Fruit fly (Drosophila melanogaster) whole organism, embryonic: Measurements from ENCODE around the gene CG15043.

Experiments
- Ada2b ChIP-seq: fragments of 200-800 bp; sonication (Bioruptor generic); IDR thresholded peaks from 2 replicates; pipeline ENCODE4 v1.3.6; 2022; ENCODE audit warnings: missing biosample characterization, missing genetic modification characterization
- Atf-2 ChIP-seq: fragments of 200-800 bp; sonication (Bioruptor generic); optimal IDR thresholded peaks from 2 replicates; lab custom pipeline; 2016; ENCODE audit warnings: missing biosample characterization, missing genetic modification characterization
- Bteb2 ChIP-seq: fragments of 200-800 bp; sonication (Bioruptor generic); optimal IDR thresholded peaks from 2 replicates; lab custom pipeline; 2016; ENCODE audit warnings: missing biosample characterization, missing genetic modification characterization
- CG10565 ChIP-seq: fragments of 200-800 bp; sonication (Bioruptor generic); optimal IDR thresholded peaks from 3 replicates; lab custom pipeline; 2016; ENCODE audit warnings: missing biosample characterization, mild to moderate bottlenecking, missing genetic modification characterization
- CG10979 ChIP-seq: fragments of 200-800 bp; sonication (Bioruptor generic); optimal IDR thresholded peaks from 2 replicates; lab custom pipeline; 2018; ENCODE audit warnings: missing biosample characterization, mild to moderate bottlenecking, missing genetic modification characterization, moderate library complexity
- CG11560 ChIP-seq: fragments of 200-800 bp; sonication (Bioruptor generic); IDR thresholded peaks from 3 replicates; pipeline ENCODE4 v1.3.6; 2022; ENCODE audit warnings: missing biosample characterization, missing genetic modification characterization
- CG13296 ChIP-seq: fragments of 200-800 bp; sonication (Bioruptor generic); optimal IDR thresholded peaks from 3 replicates; lab custom pipeline; 2018; ENCODE audit warnings: missing biosample characterization, mild to moderate bottlenecking, missing genetic modification characterization
- CG13624 ChIP-seq: fragments of 200-800 bp; sonication (Bioruptor generic); optimal IDR thresholded peaks from 2 replicates; lab custom pipeline; 2016; ENCODE audit warnings: missing biosample characterization, missing genetic modification characterization
- CG1647 ChIP-seq: fragments of 200-800 bp; sonication (Bioruptor generic); optimal IDR thresholded peaks from 3 replicates; lab custom pipeline; 2016; ENCODE audit warnings: missing biosample characterization, missing genetic modification characterization
- CG16863 ChIP-seq: fragments of 200-800 bp; sonication (Bioruptor generic); optimal IDR thresholded peaks from 3 replicates; lab custom pipeline; 2016; ENCODE audit warnings: missing biosample characterization, missing genetic modification characterization
- CG2116 ChIP-seq: fragments of 200-800 bp; sonication (Bioruptor generic); optimal IDR thresholded peaks from 3 replicates; lab custom pipeline; 2018; ENCODE audit warnings: missing biosample characterization, mild to moderate bottlenecking, missing genetic modification characterization
- CG2129 ChIP-seq: fragments of 200-800 bp; sonication (Bioruptor generic); IDR thresholded peaks from 2 replicates; pipeline ENCODE4 v1.3.6; 2022; ENCODE audit warnings: missing biosample characterization, missing genetic modification characterization; ENCODE audit not compliant: partially characterized antibody
- CG2678 ChIP-seq: fragments of 200-800 bp; sonication (Bioruptor generic); optimal IDR thresholded peaks from 3 replicates; lab custom pipeline; 2019; ENCODE audit warnings: missing biosample characterization, mild to moderate bottlenecking, missing genetic modification characterization, moderate library complexity
- CG34224 ChIP-seq: fragments of 200-800 bp; sonication (Bioruptor generic); IDR thresholded peaks from 3 replicates; pipeline ENCODE4 v1.3.6; 2022; ENCODE audit warnings: missing biosample characterization, missing genetic modification characterization; ENCODE audit not compliant: partially characterized antibody
- CG3726 ChIP-seq: fragments of 200-800 bp; sonication (Bioruptor generic); IDR thresholded peaks from 3 replicates; pipeline ENCODE4, ENCODE4 v1.3.6; 2022; ENCODE audit warnings: missing biosample characterization, missing genetic modification characterization
- CG3847 ChIP-seq: fragments of 200-800 bp; sonication (Bioruptor generic); IDR thresholded peaks from 2 replicates; pipeline ENCODE4 v1.3.6; 2022; ENCODE audit warnings: missing biosample characterization, missing genetic modification characterization
- CG7271 ChIP-seq: fragments of 200-800 bp; sonication (Bioruptor generic); optimal IDR thresholded peaks from 2 replicates; lab custom pipeline; 2018; ENCODE audit warnings: missing biosample characterization, mild to moderate bottlenecking, missing genetic modification characterization, moderate library complexity
- CG8089 ChIP-seq: fragments of 200-800 bp; sonication (Bioruptor generic); optimal IDR thresholded peaks from 3 replicates; lab custom pipeline; 2016; ENCODE audit warnings: missing biosample characterization, missing genetic modification characterization
- CG8478 ChIP-seq: fragments of >200 bp; optimal IDR thresholded peaks from 2 replicates; lab custom pipeline; 2018
- CG9215 ChIP-seq: fragments of 200-800 bp; sonication (Bioruptor generic); IDR thresholded peaks from 2 replicates; pipeline ENCODE4 v1.3.6; 2022; ENCODE audit warnings: missing biosample characterization, missing genetic modification characterization
- CG9437 ChIP-seq: fragments of 200-800 bp; sonication (Bioruptor generic); optimal IDR thresholded peaks from 2 replicates; lab custom pipeline; 2018; ENCODE audit warnings: missing biosample characterization, mild to moderate bottlenecking, missing genetic modification characterization
- Camta ChIP-seq: fragments of 200-800 bp; sonication (Bioruptor generic); optimal IDR thresholded peaks from 2 replicates; lab custom pipeline; 2016; ENCODE audit warnings: missing biosample characterization, missing genetic modification characterization
- Dbx ChIP-seq: fragments of 200-800 bp; sonication (Bioruptor generic); IDR thresholded peaks from 3 replicates; pipeline ENCODE4 v1.3.6; 2022; ENCODE audit warnings: missing biosample characterization, missing genetic modification characterization
- Dek ChIP-seq: fragments of 200-800 bp; sonication (Bioruptor generic); optimal IDR thresholded peaks from 3 replicates; lab custom pipeline; 2019; ENCODE audit warnings: missing biosample characterization, mild to moderate bottlenecking, missing genetic modification characterization, moderate library complexity
- Dip2 ChIP-seq: fragments of 200-800 bp; sonication (Bioruptor generic); IDR thresholded peaks from 2 replicates; pipeline ENCODE4 v1.3.6; 2022; ENCODE audit warnings: missing biosample characterization, missing genetic modification characterization
- Doc2 ChIP-seq: fragments of 200-800 bp; sonication (Bioruptor generic); IDR thresholded peaks from 2 replicates; pipeline ENCODE4 v1.3.6; 2022; ENCODE audit warnings: missing biosample characterization, missing genetic modification characterization
- Drgx ChIP-seq: fragments of 200-800 bp; sonication (Bioruptor generic); IDR thresholded peaks from 2 replicates; pipeline ENCODE4 v1.3.6; 2022; ENCODE audit warnings: missing biosample characterization, missing genetic modification characterization
- HHEX ChIP-seq: fragments of 200-800 bp; sonication (Bioruptor generic); optimal IDR thresholded peaks from 3 replicates; lab custom pipeline; 2017; ENCODE audit warnings: missing biosample characterization, mild to moderate bottlenecking, missing genetic modification characterization, missing genetic modification reagents
- Nf-YA ChIP-seq: fragments of 200-800 bp; sonication (Bioruptor generic); IDR thresholded peaks from 2 replicates; pipeline ENCODE4 v1.3.6; 2022; ENCODE audit warnings: missing biosample characterization, missing genetic modification characterization
- NfI ChIP-seq: fragments of 200-800 bp; sonication (Bioruptor generic); optimal IDR thresholded peaks from 3 replicates; lab custom pipeline; 2018; ENCODE audit warnings: missing biosample characterization, mild to moderate bottlenecking, missing genetic modification characterization, moderate library complexity
- Rfx ChIP-seq: fragments of 200-800 bp; sonication (Bioruptor generic); IDR thresholded peaks from 2 replicates; pipeline ENCODE4 v1.3.6; 2022; ENCODE audit warnings: missing biosample characterization, missing genetic modification characterization
- Six4 ChIP-seq: fragments of 200-800 bp; sonication (Bioruptor generic); optimal IDR thresholded peaks from 2 replicates; lab custom pipeline; 2016; ENCODE audit warnings: missing biosample characterization, missing genetic modification characterization
- al ChIP-seq: fragments of 200-800 bp; sonication (Bioruptor generic); IDR thresholded peaks from 2 replicates; pipeline ENCODE4 v1.3.6; 2022; ENCODE audit warnings: missing biosample characterization, missing genetic modification characterization
- ara ChIP-seq: fragments of 200-800 bp; sonication (Bioruptor generic); IDR thresholded peaks from 2 replicates; pipeline ENCODE4 v1.3.6; 2022; ENCODE audit warnings: missing biosample characterization, missing genetic modification characterization
- ase ChIP-seq: fragments of 200-800 bp; sonication (Bioruptor generic); IDR thresholded peaks from 3 replicates; pipeline ENCODE4 v1.3.6; 2022; ENCODE audit warnings: missing biosample characterization, missing genetic modification characterization
- croc ChIP-seq: fragments of 200-800 bp; sonication (Bioruptor generic); conservative IDR thresholded peaks from 3 replicates; pipeline ENCODE4 v1.3.6; 2022; ENCODE audit warnings: missing biosample characterization, missing genetic modification characterization
- danr ChIP-seq: fragments of 200-800 bp; sonication (Bioruptor generic); IDR thresholded peaks from 2 replicates; pipeline ENCODE4 v1.3.6; 2022; ENCODE audit warnings: missing biosample characterization, missing genetic modification characterization
- dm ChIP-seq: fragments of 200-800 bp; sonication (Bioruptor generic); optimal IDR thresholded peaks from 3 replicates; lab custom pipeline; 2016; ENCODE audit warnings: missing biosample characterization, missing genetic modification characterization
- dpn ChIP-seq, 2 experiments: fragments of 200-800 bp; sonication (Bioruptor generic); optimal IDR thresholded peaks; 3 replicates each; lab custom pipeline; 2016; ENCODE audit warnings: missing biosample characterization in 2 of 2, missing genetic modification characterization in 2 of 2
- grau ChIP-seq: fragments of 200-800 bp; optimal IDR thresholded peaks from 3 replicates; lab custom pipeline; 2019; ENCODE audit warnings: missing biosample characterization, mild to moderate bottlenecking, missing genetic modification characterization, moderate library complexity
- grn ChIP-seq: fragments of 200-800 bp; sonication (Bioruptor generic); optimal IDR thresholded peaks from 3 replicates; lab custom pipeline; 2017; ENCODE audit warnings: missing biosample characterization, missing genetic modification characterization
- ind ChIP-seq: fragments of 200-800 bp; sonication (Bioruptor generic); optimal IDR thresholded peaks from 3 replicates; lab custom pipeline; 2016; ENCODE audit warnings: missing biosample characterization, missing genetic modification characterization
- luna ChIP-seq: fragments of 200-800 bp; sonication (Bioruptor generic); optimal IDR thresholded peaks from 2 replicates; lab custom pipeline; 2016; ENCODE audit warnings: missing biosample characterization, missing genetic modification characterization
- org-1 ChIP-seq: fragments of 200-800 bp; sonication (Bioruptor generic); optimal IDR thresholded peaks from 2 replicates; lab custom pipeline; 2017; ENCODE audit warnings: missing biosample characterization, missing genetic modification characterization
- pan ChIP-seq, 4 experiments: fragments of >200 bp in 3 of 4; fragments of 200-800 bp in 1 of 4; sonication (Bioruptor generic) in 1 of 4; optimal IDR thresholded peaks in 3 of 4; IDR thresholded peaks in 1 of 4; 2 replicates each; pipeline versions ENCODE4 v1.3.6 to Lab custom; 2017 to 2022; ENCODE audit warnings: missing biosample characterization in 2 of 4, missing genetic modification characterization in 2 of 4, mixed read lengths in 1 of 4
- ssp ChIP-seq: fragments of 200-800 bp; sonication (Bioruptor generic); IDR thresholded peaks from 2 replicates; pipeline ENCODE4 v1.3.6; 2022; ENCODE audit warnings: missing biosample characterization, missing genetic modification characterization
- stc ChIP-seq: fragments of 200-800 bp; sonication (Bioruptor generic); IDR thresholded peaks from 2 replicates; pipeline ENCODE4 v1.3.6; 2022; ENCODE audit warnings: missing biosample characterization, missing genetic modification characterization
- tna ChIP-seq: fragments of 200-800 bp; sonication (Bioruptor generic); IDR thresholded peaks from 2 replicates; pipeline ENCODE4 v1.3.6; 2022; ENCODE audit warnings: missing biosample characterization, missing genetic modification characterization; ENCODE audit not compliant: partially characterized antibody
- trem ChIP-seq: fragments of 200-800 bp; optimal IDR thresholded peaks from 3 replicates; lab custom pipeline; 2019; ENCODE audit warnings: missing biosample characterization, mild to moderate bottlenecking, missing genetic modification characterization, moderate library complexity
- tup ChIP-seq: fragments of 200-800 bp; sonication (Bioruptor generic); optimal IDR thresholded peaks from 2 replicates; lab custom pipeline; 2016; ENCODE audit warnings: missing biosample characterization, mild to moderate bottlenecking, missing genetic modification characterization, moderate library complexity
- yki ChIP-seq: fragments of >200 bp; optimal IDR thresholded peaks from 3 replicates; lab custom pipeline; 2018

The CG15043 gene

DNA sequence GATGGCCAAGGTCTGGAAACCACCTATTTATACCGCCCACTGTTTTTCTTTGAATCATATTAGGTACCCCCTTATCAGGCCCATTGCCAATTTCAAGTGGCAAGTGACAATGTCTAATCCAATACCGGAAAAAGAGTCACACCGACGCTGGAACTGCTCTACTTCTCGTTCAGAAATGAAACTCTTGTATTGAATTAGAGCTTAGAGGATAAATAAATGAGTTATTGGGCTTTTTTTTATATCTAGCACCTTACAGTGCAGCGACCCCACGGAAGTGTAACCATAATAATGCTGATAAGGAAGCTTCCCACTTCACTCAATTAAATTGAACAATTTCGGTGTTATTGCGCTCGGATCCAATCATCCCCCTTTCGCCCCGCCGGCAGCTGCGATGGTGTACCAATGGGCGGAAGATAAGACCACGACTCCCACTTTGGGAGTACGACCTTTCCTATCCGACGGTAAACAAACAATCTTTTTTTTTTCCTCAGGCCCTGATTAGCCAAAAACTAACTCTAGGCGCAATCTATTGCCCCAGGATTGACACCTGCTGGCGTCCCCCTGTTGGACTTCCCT lies at the start of gene CG15043 (continued):
- no peak for TF ChIP-seq yki (lab: Kevin White, UChicago)
- TF ChIP-seq CG1647 (GFP tag; lab: Kevin White, UChicago), result peak; percentile 6
- TF ChIP-seq Drgx, result no peak
- TF ChIP-seq CG9437, result no peak
- peak; percentile 78 for TF ChIP-seq Dbx (GFP tag; lab: Robert Waterston, UW)
- TF ChIP-seq Dip2 (GFP tag; lab: Robert Waterston, UW), result no peak
- TF ChIP-seq CG10565 (GFP tag; lab: Kevin White, UChicago), result no peak
- TF ChIP-seq danr, result no peak
- no peak for TF ChIP-seq CG13296 (GFP tag; lab: Kevin White, UChicago)
- peak; percentile 66 for TF ChIP-seq CG2678 (tag; lab: Kevin White, UChicago)
- 0 out of 3 replicates have a peak, but pooled peaks have one; percentile 10 for TF ChIP-seq CG11560 (tag; lab: Robert Waterston, UW)
- TF ChIP-seq CG8478 (lab: Kevin White, UChicago), result no peak
- TF ChIP-seq Six4 (GFP tag; lab: Kevin White, UChicago), result no peak
- TF ChIP-seq tup (GFP tag; lab: Kevin White, UChicago), result no peak
- no peak for TF ChIP-seq ssp (GFP tag; lab: Robert Waterston, UW)
- TF ChIP-seq CG13624 (GFP tag; lab: Kevin White, UChicago), result peak; percentile 34
- no peak for TF ChIP-seq tna (GFP tag; lab: Robert Waterston, UW)
- peak; percentile 55; the same call in 1 of the 3 replicates for TF ChIP-seq ase (GFP tag; lab: Robert Waterston, UW)
- no peak for TF ChIP-seq pan (optimal IDR thresholded peaks at IDR 0.05; lab: Kevin White, UChicago)
- peak in 1 of 2 experiments; percentile 60 for TF ChIP-seq pan (GFP tag; optimal IDR thresholded peaks at IDR 0.05 in 1 of 2, IDR thresholded peaks at IDR 0.05 in 1 of 2)
- no peak for TF ChIP-seq Camta
- TF ChIP-seq stc, result no peak
- TF ChIP-seq CG3847 (GFP tag; lab: Robert Waterston, UW), result peak; percentile 52; the same call in 1 of the 2 replicates
- no peak for TF ChIP-seq CG7271 (tag; lab: Kevin White, UChicago)
- no peak for TF ChIP-seq CG10979 (tag; lab: Kevin White, UChicago)
- no peak for TF ChIP-seq CG3726 (GFP tag; lab: Robert Waterston, UW)
- no peak for TF ChIP-seq NfI (GFP tag; lab: Kevin White, UChicago)
- no peak for TF ChIP-seq CG2116 (GFP tag; lab: Kevin White, UChicago)
- TF ChIP-seq Bteb2 (GFP tag; lab: Kevin White, UChicago), result no peak
- TF ChIP-seq org-1, result no peak
- TF ChIP-seq dm, result no peak
- TF ChIP-seq al, result peak; percentile 41; the same call in 1 of the 2 replicates
- TF ChIP-seq Ada2b (GFP tag; lab: Robert Waterston, UW), result peak; percentile 46; the same call in 1 of the 2 replicates
- TF ChIP-seq grn (GFP tag; lab: Kevin White, UChicago), result peak; percentile 14
- TF ChIP-seq Dek (tag; lab: Kevin White, UChicago), result peak; percentile 12
- TF ChIP-seq Rfx (GFP tag; lab: Robert Waterston, UW), result peak; percentile 81
- TF ChIP-seq Nf-YA (GFP tag; lab: Robert Waterston, UW), result no peak
- TF ChIP-seq ara (GFP tag; lab: Robert Waterston, UW), result no peak
- no peak for TF ChIP-seq Doc2
- TF ChIP-seq croc (GFP tag; lab: Robert Waterston, UW), result no peak
- TF ChIP-seq CG9215 (GFP tag; lab: Robert Waterston, UW), result peak; percentile 60; the same call in 1 of the 2 replicates
- peak; percentile 50 for TF ChIP-seq HHEX (GFP tag; lab: Kevin White, UChicago)
- peak; percentile 32 for TF ChIP-seq ind
- TF ChIP-seq CG2129 (GFP tag; lab: Robert Waterston, UW), result no peak
- TF ChIP-seq CG16863, result no peak
- no peak for TF ChIP-seq trem (tag; lab: Kevin White, UChicago)
- peak; percentile 23 for TF ChIP-seq grau (tag; lab: Kevin White, UChicago)
- TF ChIP-seq dpn (GFP tag; optimal IDR thresholded peaks at IDR 0.05; lab: Kevin White, UChicago), result peak in 1 of 2 experiments; percentile 35
- TF ChIP-seq CG8089 (GFP tag; lab: Kevin White, UChicago), result no peak
- TF ChIP-seq CG34224 (GFP tag; lab: Robert Waterston, UW), result no peak
- no peak for TF ChIP-seq Atf-2 (GFP tag; lab: Kevin White, UChicago)
- no peak for TF ChIP-seq luna
